Worm (Caenorhabditis elegans): ENCODE measurements around the gene C44H4.6.

Gene C44H4.6

DNA sequence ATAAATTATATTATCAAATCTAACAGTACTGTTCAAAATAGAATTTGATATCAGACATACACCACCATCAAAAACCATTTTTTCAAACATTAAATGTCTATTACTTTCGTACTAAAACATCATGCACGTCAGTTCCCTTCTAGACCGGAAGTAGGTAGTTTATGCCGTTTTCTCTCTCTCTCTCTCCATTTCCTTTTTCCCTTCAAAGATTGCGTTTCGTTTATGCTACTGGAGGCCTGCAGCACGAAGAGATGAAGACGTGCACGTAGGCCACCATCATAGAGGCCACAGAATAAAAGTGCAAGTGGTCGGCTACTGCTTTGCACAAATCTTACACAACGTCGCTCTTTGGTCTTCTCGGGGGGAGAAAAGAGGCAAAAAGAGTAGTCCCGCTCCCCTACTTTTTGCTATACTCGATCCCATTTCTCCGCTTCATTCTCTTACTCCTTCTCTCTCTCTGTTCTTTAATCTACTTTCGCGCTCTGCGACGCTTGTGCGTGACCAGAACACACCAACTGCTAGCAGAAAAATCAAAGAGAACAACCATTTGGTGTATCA, 37.6 kb downstream of the C44H4.6 start (continued):
- peak; percentile 57 for TF ChIP-seq nhr-48 (tag; optimal IDR thresholded peaks at IDR 0.05)
- peak; percentile 55 to 71 for TF ChIP-seq mdl-1 (tag; optimal IDR thresholded peaks at IDR 0.05)
- TF ChIP-seq hlh-30 (tag; optimal IDR thresholded peaks at IDR 0.05; ENCODE audit: insufficient read depth), result peak; percentile 80
- peak; percentile 58 to 70 for TF ChIP-seq lsy-2 (tag; optimal IDR thresholded peaks at IDR 0.05)
- peak; percentile 68 for TF ChIP-seq fkh-10 (GFP tag; optimal IDR thresholded peaks at IDR 0.05)
- peak; percentile 81 for TF ChIP-seq hlh-11 (tag; optimal IDR thresholded peaks at IDR 0.05)
- TF ChIP-seq mes-2 (tag; optimal IDR thresholded peaks at IDR 0.05; ENCODE audit: poor library complexity, severe bottlenecking), result no peak
- peak; percentile 10 for TF ChIP-seq dpl-1 (GFP tag; optimal IDR thresholded peaks at IDR 0.05)
- peak; percentile 2 for TF ChIP-seq pqm-1 (tag; optimal IDR thresholded peaks at IDR 0.05)
- no peak for TF ChIP-seq R02D3.7 (tag; optimal IDR thresholded peaks at IDR 0.05)
- TF ChIP-seq nhr-28 (tag; optimal IDR thresholded peaks at IDR 0.05), result peak; percentile 18
- peak; percentile 42 for TF ChIP-seq ces-1 (GFP tag; optimal IDR thresholded peaks at IDR 0.05)
- TF ChIP-seq ama-1 (optimal IDR thresholded peaks at IDR 0.05), result peak; percentile 40
- no peak for TF ChIP-seq nhr-111 (GFP tag; optimal IDR thresholded peaks at IDR 0.05)
- no peak for TF ChIP-seq lin-15B (tag; optimal IDR thresholded peaks at IDR 0.05)
- TF ChIP-seq ceh-20 (GFP tag; IDR thresholded peaks at IDR 0.05), result peak; percentile 80
- peak in 1 of 2 experiments; percentile 88 for TF ChIP-seq unc-62 (GFP tag; optimal IDR thresholded peaks at IDR 0.05 in 1 of 2)
- TF ChIP-seq unc-62 (tag; optimal IDR thresholded peaks at IDR 0.05), result no peak
- no peak for TF ChIP-seq Y105C5A.15 (GFP tag; IDR thresholded peaks at IDR 0.05)
- TF ChIP-seq sdz-12 (GFP tag; optimal IDR thresholded peaks at IDR 0.05), result no peak
- TF ChIP-seq F10B5.3 (tag; optimal IDR thresholded peaks at IDR 0.05), result no peak
- TF ChIP-seq nhr-10 (tag; optimal IDR thresholded peaks at IDR 0.05), result no peak
- TF ChIP-seq saeg-2 (GFP tag; IDR thresholded peaks at IDR 0.05), result peak; percentile 86
- TF ChIP-seq nhr-11 (tag; optimal IDR thresholded peaks at IDR 0.05), result peak; percentile 74
- no peak for TF ChIP-seq daf-8 (GFP tag; IDR thresholded peaks at IDR 0.05)
- peak; percentile 70 for TF ChIP-seq rbr-2 (tag; optimal IDR thresholded peaks at IDR 0.05)
- peak; percentile 24 for TF ChIP-seq ceh-32 (tag; optimal IDR thresholded peaks at IDR 0.05; ENCODE audit: poor library complexity)
- no peak for TF ChIP-seq ceh-62 (tag; optimal IDR thresholded peaks at IDR 0.05)
- no peak for TF ChIP-seq ceh-44 (GFP tag; IDR thresholded peaks at IDR 0.05)
- no peak for TF ChIP-seq D1046.2 (GFP tag; IDR thresholded peaks at IDR 0.05)
- no peak for TF ChIP-seq zip-2 (tag; optimal IDR thresholded peaks at IDR 0.05)
- TF ChIP-seq F37D6.2 (tag; optimal IDR thresholded peaks at IDR 0.05), result peak; percentile 54
- TF ChIP-seq Y75B8A.6 (GFP tag; IDR thresholded peaks at IDR 0.05), result no peak
- TF ChIP-seq mdt-29 (GFP tag; IDR thresholded peaks at IDR 0.05), result no peak; the same call in 1 of the 2 replicates
- TF ChIP-seq set-16 (GFP tag; IDR thresholded peaks at IDR 0.05), result peak; percentile 46
- TF ChIP-seq lin-13 (GFP tag; optimal IDR thresholded peaks at IDR 0.05), result peak; percentile 3
- no peak for TF ChIP-seq pha-4 (GFP tag; IDR thresholded peaks at IDR 0.05)
- peak; percentile 37 for TF ChIP-seq pha-4 (tag; optimal IDR thresholded peaks at IDR 0.05)

DNA sequence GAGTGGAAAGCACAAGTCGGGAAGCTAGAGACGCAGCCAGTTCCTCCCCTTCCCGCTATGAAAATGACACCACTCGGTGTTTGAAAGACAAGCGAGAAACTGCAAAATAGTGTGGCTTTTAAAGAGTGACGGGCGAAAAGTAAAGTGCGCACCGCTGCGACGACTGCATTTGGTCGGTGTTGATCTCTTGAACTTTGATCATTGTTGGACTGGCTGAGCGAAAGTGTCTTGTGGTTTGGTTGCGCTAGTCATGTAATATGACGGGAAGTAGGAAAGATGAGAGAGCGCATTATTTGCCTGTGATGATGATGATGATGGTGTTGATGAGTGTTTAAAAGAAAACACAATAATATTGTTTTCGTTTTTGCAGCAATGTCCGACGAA, 38.9 kb downstream of the C44H4.6 start:
- peak; percentile 71 for TF ChIP-seq jun-1 (tag; optimal IDR thresholded peaks at IDR 0.05)
- TF ChIP-seq ztf-11 (tag; optimal IDR thresholded peaks at IDR 0.05), result no peak
- TF ChIP-seq lin-29 (GFP tag; IDR thresholded peaks at IDR 0.05), result no peak
- peak; percentile 98 for TF ChIP-seq dve-1 (tag; optimal IDR thresholded peaks at IDR 0.05; ENCODE audit: insufficient read depth)
- peak; percentile 73 for TF ChIP-seq fos-1 (tag; optimal IDR thresholded peaks at IDR 0.05)
- TF ChIP-seq unc-130 (GFP tag; optimal IDR thresholded peaks at IDR 0.05), result no peak
- no peak for TF ChIP-seq ceh-28 (tag; optimal IDR thresholded peaks at IDR 0.05)
- TF ChIP-seq zip-2 (tag; optimal IDR thresholded peaks at IDR 0.05), result peak; percentile 55
- TF ChIP-seq mes-2 (tag; optimal IDR thresholded peaks at IDR 0.05; ENCODE audit: poor library complexity, severe bottlenecking), result peak; percentile 65
- no peak for TF ChIP-seq R02D3.7 (tag; optimal IDR thresholded peaks at IDR 0.05)
- no peak for TF ChIP-seq aly-2 (tag; optimal IDR thresholded peaks at IDR 0.05)
- no peak for TF ChIP-seq ces-1 (GFP tag; optimal IDR thresholded peaks at IDR 0.05)
- peak; percentile 61 for TF ChIP-seq dpl-1 (GFP tag; optimal IDR thresholded peaks at IDR 0.05)
- TF ChIP-seq tag-97 (GFP tag; IDR thresholded peaks at IDR 0.05), result no peak
- no peak for TF ChIP-seq ceh-44 (GFP tag; IDR thresholded peaks at IDR 0.05)
- peak; percentile 34 to 92 for TF ChIP-seq hif-1 (tag; optimal IDR thresholded peaks at IDR 0.05)
- TF ChIP-seq snpc-1.2 (GFP tag; IDR thresholded peaks at IDR 0.05), result no peak
- TF ChIP-seq lin-39 (tag; optimal IDR thresholded peaks at IDR 0.05), result no peak
- no peak for TF ChIP-seq ama-1 (optimal IDR thresholded peaks at IDR 0.05)
- TF ChIP-seq snpc-4 (tag; optimal IDR thresholded peaks at IDR 0.05), result no peak
- TF ChIP-seq egl-43 (GFP tag; IDR thresholded peaks at IDR 0.05), result peak; percentile 64
